Fruit fly (Drosophila melanogaster) whole organism, embryonic: ENCODE measurements around the gene Mul1.

Experiments
- Adf1 ChIP-seq: fragments of 200-800 bp; sonication (Bioruptor generic); IDR thresholded peaks from 2 replicates; pipeline ENCODE4 v1.3.6; 2022; ENCODE audit warnings: missing biosample characterization, missing genetic modification characterization
- BtbVII ChIP-seq: fragments of 200-800 bp; sonication (Bioruptor generic); optimal IDR thresholded peaks from 3 replicates; lab custom pipeline; 2017; ENCODE audit warnings: missing biosample characterization, mild to moderate bottlenecking, missing genetic modification characterization
- CG10274 ChIP-seq: fragments of 200-800 bp; sonication (Bioruptor generic); optimal IDR thresholded peaks from 3 replicates; lab custom pipeline; 2017; ENCODE audit warnings: missing biosample characterization, mild to moderate bottlenecking, missing genetic modification characterization
- CG11560 ChIP-seq: fragments of 200-800 bp; sonication (Bioruptor generic); IDR thresholded peaks from 3 replicates; pipeline ENCODE4 v1.3.6; 2022; ENCODE audit warnings: missing biosample characterization, missing genetic modification characterization
- CG11723 ChIP-seq: fragments of 200-800 bp; sonication (Bioruptor generic); optimal IDR thresholded peaks from 2 replicates; lab custom pipeline; 2017; ENCODE audit warnings: missing biosample characterization, mild to moderate bottlenecking, missing genetic modification characterization
- CG1233 ChIP-seq: fragments of 200-800 bp; sonication (Bioruptor generic); optimal IDR thresholded peaks from 4 replicates; lab custom pipeline; 2018; ENCODE audit warnings: missing biosample characterization, mild to moderate bottlenecking, missing genetic modification characterization
- CG14860 ChIP-seq: fragments of 200-800 bp; sonication (Bioruptor generic); IDR thresholded peaks from 3 replicates; pipeline ENCODE4 v1.3.6; 2022; ENCODE audit warnings: missing biosample characterization, missing genetic modification characterization; ENCODE audit not compliant: partially characterized antibody
- CG15011 ChIP-seq: fragments of 200-800 bp; sonication (Bioruptor generic); optimal IDR thresholded peaks from 3 replicates; lab custom pipeline; 2018; ENCODE audit warnings: missing biosample characterization, mild to moderate bottlenecking, missing genetic modification characterization
- CG15601 ChIP-seq: fragments of 200-800 bp; sonication (Bioruptor generic); optimal IDR thresholded peaks from 3 replicates; lab custom pipeline; 2019; ENCODE audit warnings: missing biosample characterization, mild to moderate bottlenecking, missing genetic modification characterization, moderate library complexity
- CG16779 ChIP-seq: fragments of 200-800 bp; sonication (Bioruptor generic); IDR thresholded peaks from 2 replicates; pipeline ENCODE4 v1.3.6; 2022; ENCODE audit warnings: missing biosample characterization, missing genetic modification characterization
- CG16813 ChIP-seq: fragments of 200-800 bp; sonication (Bioruptor generic); IDR thresholded peaks from 3 replicates; pipeline ENCODE4 v1.3.6; 2022; ENCODE audit warnings: missing biosample characterization, missing genetic modification characterization; ENCODE audit not compliant: partially characterized antibody
- CG18764 ChIP-seq: fragments of 200-800 bp; sonication (Bioruptor generic); optimal IDR thresholded peaks from 3 replicates; lab custom pipeline; 2016; ENCODE audit warnings: missing biosample characterization, missing genetic modification characterization
- CG2120 ChIP-seq: fragments of 200-800 bp; sonication (Bioruptor generic); optimal IDR thresholded peaks from 3 replicates; lab custom pipeline; 2016; ENCODE audit warnings: missing biosample characterization, missing genetic modification characterization
- CG2202 ChIP-seq: fragments of 200-800 bp; sonication (Bioruptor generic); optimal IDR thresholded peaks from 2 replicates; lab custom pipeline; 2018; ENCODE audit warnings: missing biosample characterization, mild to moderate bottlenecking, missing genetic modification characterization
- CG31224 ChIP-seq: fragments of 200-800 bp; sonication (Bioruptor generic); IDR thresholded peaks from 2 replicates; pipeline ENCODE4 v1.3.6; 2022; ENCODE audit warnings: missing biosample characterization, missing genetic modification characterization
- CG33557 ChIP-seq: fragments of 200-800 bp; sonication (Bioruptor generic); optimal IDR thresholded peaks from 2 replicates; lab custom pipeline; 2019; ENCODE audit warnings: missing biosample characterization, mild to moderate bottlenecking, missing genetic modification characterization, moderate library complexity
- CG34224 ChIP-seq: fragments of 200-800 bp; sonication (Bioruptor generic); IDR thresholded peaks from 3 replicates; pipeline ENCODE4 v1.3.6; 2022; ENCODE audit warnings: missing biosample characterization, missing genetic modification characterization; ENCODE audit not compliant: partially characterized antibody
- CG42726 ChIP-seq: fragments of 200-800 bp; sonication (Bioruptor generic); IDR thresholded peaks from 2 replicates; pipeline ENCODE4 v1.3.6; 2022; ENCODE audit warnings: missing biosample characterization, missing genetic modification characterization; ENCODE audit not compliant: partially characterized antibody
- CG43689 ChIP-seq: fragments of 200-800 bp; sonication (Bioruptor generic); IDR thresholded peaks from 2 replicates; pipeline ENCODE4 v1.3.6; 2022; ENCODE audit warnings: missing biosample characterization, missing genetic modification characterization
- CG5953 ChIP-seq: fragments of 200-800 bp; sonication (Bioruptor generic); IDR thresholded peaks from 2 replicates; pipeline ENCODE4 v1.3.6; 2022; ENCODE audit warnings: missing biosample characterization, missing genetic modification characterization
- CG6791 ChIP-seq: fragments of 200-800 bp; sonication (Bioruptor generic); IDR thresholded peaks from 3 replicates; pipeline ENCODE4 v1.3.6; 2022; ENCODE audit warnings: missing biosample characterization, missing genetic modification characterization; ENCODE audit not compliant: partially characterized antibody
- CG9727 ChIP-seq: fragments of 200-800 bp; sonication (Bioruptor generic); optimal IDR thresholded peaks from 3 replicates; lab custom pipeline; 2017; ENCODE audit warnings: missing biosample characterization, mild to moderate bottlenecking, missing genetic modification characterization
- Dip3 ChIP-seq: fragments of 200-800 bp; sonication (Bioruptor generic); optimal IDR thresholded peaks from 3 replicates; lab custom pipeline; 2016; ENCODE audit warnings: missing biosample characterization, missing genetic modification characterization
- MESR4 ChIP-seq: fragments of 200-800 bp; sonication (Bioruptor generic); optimal IDR thresholded peaks from 2 replicates; lab custom pipeline; 2018; ENCODE audit warnings: missing biosample characterization, mild to moderate bottlenecking, missing genetic modification characterization, moderate library complexity
- Scr ChIP-seq: fragments of 200-800 bp; sonication (Bioruptor generic); IDR thresholded peaks from 2 replicates; pipeline ENCODE4 v1.3.6; 2022; ENCODE audit warnings: missing biosample characterization, missing genetic modification characterization; ENCODE audit not compliant: partially characterized antibody
- Sry-δ ChIP-seq: fragments of 200-800 bp; sonication (Bioruptor generic); optimal IDR thresholded peaks from 2 replicates; lab custom pipeline; 2016; ENCODE audit warnings: missing biosample characterization, missing genetic modification characterization
- Tbp ChIP-seq: fragments of >200 bp; optimal IDR thresholded peaks from 2 replicates; lab custom pipeline; 2018; ENCODE audit warnings: missing biosample characterization, missing genetic modification characterization
- ab ChIP-seq: fragments of 200-800 bp; sonication (Bioruptor generic); optimal IDR thresholded peaks from 2 replicates; lab custom pipeline; 2016; ENCODE audit warnings: missing biosample characterization, missing genetic modification characterization
- ac ChIP-seq: fragments of 200-800 bp; sonication (Bioruptor generic); optimal IDR thresholded peaks from 3 replicates; lab custom pipeline; 2017; ENCODE audit warnings: missing biosample characterization, mild to moderate bottlenecking, missing genetic modification characterization
- cg ChIP-seq: fragments of 200-800 bp; sonication (Bioruptor generic); optimal IDR thresholded peaks from 3 replicates; lab custom pipeline; 2019; ENCODE audit warnings: missing biosample characterization, mild to moderate bottlenecking, missing genetic modification characterization, moderate library complexity
- crol ChIP-seq: fragments of 200-800 bp; sonication (Bioruptor generic); IDR thresholded peaks from 2 replicates; pipeline ENCODE4 v1.3.6; 2022; ENCODE audit warnings: missing biosample characterization, missing genetic modification characterization
- danr ChIP-seq: fragments of 200-800 bp; sonication (Bioruptor generic); IDR thresholded peaks from 2 replicates; pipeline ENCODE4 v1.3.6; 2022; ENCODE audit warnings: missing biosample characterization, missing genetic modification characterization
- emc ChIP-seq: fragments of 200-800 bp; sonication (Bioruptor generic); optimal IDR thresholded peaks from 2 replicates; lab custom pipeline; 2016; ENCODE audit warnings: missing biosample characterization, missing genetic modification characterization
- exex ChIP-seq: fragments of 200-800 bp; sonication (Bioruptor generic); optimal IDR thresholded peaks from 4 replicates; lab custom pipeline; 2018; ENCODE audit warnings: missing biosample characterization, mild to moderate bottlenecking, missing genetic modification characterization, moderate library complexity
- fd102C ChIP-seq: fragments of 200-800 bp; sonication (Bioruptor generic); optimal IDR thresholded peaks from 2 replicates; lab custom pipeline; 2018; ENCODE audit warnings: missing biosample characterization, mild to moderate bottlenecking, missing genetic modification characterization, moderate library complexity
- gcm ChIP-seq: fragments of 200-800 bp; sonication (Bioruptor generic); optimal IDR thresholded peaks from 2 replicates; lab custom pipeline; 2019; ENCODE audit warnings: missing biosample characterization, mild to moderate bottlenecking, missing genetic modification characterization, moderate library complexity
- grau ChIP-seq: fragments of 200-800 bp; optimal IDR thresholded peaks from 3 replicates; lab custom pipeline; 2019; ENCODE audit warnings: missing biosample characterization, mild to moderate bottlenecking, missing genetic modification characterization, moderate library complexity
- gt ChIP-seq: fragments of 200-800 bp; sonication (Bioruptor generic); IDR thresholded peaks from 2 replicates; pipeline ENCODE4 v1.3.6; 2022; ENCODE audit warnings: missing biosample characterization, missing genetic modification characterization
- jumu ChIP-seq: fragments of 200-800 bp; sonication (Bioruptor generic); optimal IDR thresholded peaks from 3 replicates; lab custom pipeline; 2016; ENCODE audit warnings: missing biosample characterization, missing genetic modification characterization
- ken ChIP-seq: fragments of 200-800 bp; sonication (Bioruptor generic); IDR thresholded peaks from 3 replicates; pipeline ENCODE4 v1.3.6; 2022; ENCODE audit warnings: missing biosample characterization, missing genetic modification characterization
- prd ChIP-seq, 3 experiments: fragments of >200 bp in 2 of 3; fragments of 200-800 bp in 1 of 3; sonication (Bioruptor generic) in 1 of 3; optimal IDR thresholded peaks in 2 of 3; IDR thresholded peaks in 1 of 3; 2 replicates in 2 of 3; 3 replicates in 1 of 3; pipeline versions ENCODE4 v1.3.6 to Lab custom; 2017 to 2022; ENCODE audit warnings: missing biosample characterization in 1 of 3, missing genetic modification characterization in 1 of 3
- row ChIP-seq: fragments of 200-800 bp; sonication (Bioruptor generic); IDR thresholded peaks from 3 replicates; pipeline ENCODE4 v1.3.6; 2022; ENCODE audit warnings: missing biosample characterization, missing genetic modification characterization
- sd ChIP-seq: fragments of 200-800 bp; sonication (Bioruptor generic); optimal IDR thresholded peaks from 3 replicates; lab custom pipeline; 2018; ENCODE audit warnings: missing biosample characterization, mild to moderate bottlenecking, missing genetic modification characterization, moderate library complexity
- sim ChIP-seq: fragments of 200-800 bp; sonication (Bioruptor generic); IDR thresholded peaks from 2 replicates; pipeline ENCODE4 v1.3.6; 2022; ENCODE audit warnings: missing biosample characterization, missing genetic modification characterization
- sr ChIP-seq: fragments of 200-800 bp; sonication (Bioruptor generic); IDR thresholded peaks from 3 replicates; pipeline ENCODE4 v1.3.6; 2022; ENCODE audit warnings: missing biosample characterization, missing genetic modification characterization
- stwl ChIP-seq: fragments of 200-800 bp; sonication (Bioruptor generic); optimal IDR thresholded peaks from 3 replicates; lab custom pipeline; 2018; ENCODE audit warnings: missing biosample characterization, mild to moderate bottlenecking, missing genetic modification characterization, moderate library complexity
- tll ChIP-seq, 2 experiments: fragments of 200-800 bp in 1 of 2; fragments of >200 bp in 1 of 2; sonication (Bioruptor generic) in 1 of 2; optimal IDR thresholded peaks; 2 replicates each; lab custom pipeline; 2017 to 2019; ENCODE audit warnings: missing biosample characterization in 2 of 2, missing genetic modification characterization in 2 of 2, mild to moderate bottlenecking in 1 of 2, moderate library complexity in 1 of 2
- wor ChIP-seq: fragments of 200-800 bp; sonication (Bioruptor generic); IDR thresholded peaks from 2 replicates; pipeline ENCODE4 v1.3.6; 2022; ENCODE audit warnings: missing biosample characterization, missing genetic modification characterization

Gene Mul1

dm6 chr3L:4040247-4040925 is 19.1 kb downstream of the Mul1 start, which contains the start of the genes CG11593 and Rcd5 (continued):
- TF ChIP-seq crol (GFP tag; lab: Robert Waterston, UW) (peak; percentile 20; the same call in 1 of the 2 replicates), CG9727 (GFP tag; lab: Kevin White, UChicago) (peak; percentile 63), CG14860 (GFP tag; lab: Robert Waterston, UW) (no peak), ken (GFP tag; lab: Robert Waterston, UW) (peak; percentile 86), CG34224 (GFP tag; lab: Robert Waterston, UW) (0 out of 3 replicates have a peak, but pooled peaks have one; percentile 14), CG2120 (no peak), BtbVII (no peak), wor (GFP tag; lab: Robert Waterston, UW) (peak; percentile 64; the same call in 1 of the 2 replicates), Adf1 (GFP tag; lab: Robert Waterston, UW) (peak; percentile 49), CG31224 (GFP tag; lab: Robert Waterston, UW) (peak; percentile 75), sim (GFP tag; lab: Robert Waterston, UW) (no peak), Tbp (no peak), fd102C (GFP tag; lab: Kevin White, UChicago) (no peak), row (GFP tag; lab: Robert Waterston, UW) (peak; percentile 94), gcm (GFP tag; lab: Kevin White, UChicago) (no peak), CG16779 (no peak), jumu (peak; percentile 30), CG2202 (tag; lab: Kevin White, UChicago) (peak; percentile 31), CG1233 (GFP tag; lab: Kevin White, UChicago) (peak; percentile 8), CG18764 (GFP tag; lab: Kevin White, UChicago) (peak; percentile 57), Dip3 (GFP tag; lab: Kevin White, UChicago) (peak; percentile 27), danr (GFP tag; lab: Robert Waterston, UW) (peak; percentile 83), ac (GFP tag; lab: Kevin White, UChicago) (no peak), grau (peak; percentile 71), emc (no peak), stwl (peak; percentile 79), CG16813 (GFP tag; lab: Robert Waterston, UW) (peak; percentile 49; the same call in 2 of the 3 replicates), cg (GFP tag; lab: Kevin White, UChicago) (peak; percentile 72), exex (tag; lab: Kevin White, UChicago) (no peak), CG33557 (GFP tag; lab: Kevin White, UChicago) (no peak), CG11560 (tag; lab: Robert Waterston, UW) (peak; percentile 77; the same call in 2 of the 3 replicates), sd (tag; lab: Kevin White, UChicago) (no peak), MESR4 (GFP tag; lab: Kevin White, UChicago) (peak; percentile 98), Scr (GFP tag; lab: Robert Waterston, UW) (peak; percentile 28; the same call in 1 of the 2 replicates), Sry-δ (GFP tag; lab: Kevin White, UChicago) (no peak), CG15601 (tag; lab: Kevin White, UChicago) (no peak), CG43689 (GFP tag; lab: Robert Waterston, UW) (no peak), CG10274 (GFP tag; lab: Kevin White, UChicago) (no peak), gt (GFP tag; lab: Robert Waterston, UW) (peak; percentile 41; the same call in 1 of the 2 replicates), sr (GFP tag; lab: Robert Waterston, UW) (peak; percentile 54; the same call in 1 of the 3 replicates), tll (GFP tag; optimal IDR thresholded peaks at IDR 0.05; lab: Kevin White, UChicago) (peak in 1 of 2 experiments; percentile 11), CG11723 (GFP tag; lab: Kevin White, UChicago) (no peak), CG5953 (GFP tag; lab: Robert Waterston, UW) (peak; percentile 27; the same call in 1 of the 2 replicates), CG42726 (GFP tag; lab: Robert Waterston, UW) (no peak), ab (GFP tag; lab: Kevin White, UChicago) (no peak), CG15011 (GFP tag; lab: Kevin White, UChicago) (no peak), prd (optimal IDR thresholded peaks at IDR 0.05; lab: Kevin White, UChicago) (no peak), prd (GFP tag; IDR thresholded peaks at IDR 0.05; lab: Robert Waterston, UW) (peak; percentile 92), CG6791 (no peak)
